Worm (Caenorhabditis elegans): ENCODE data around the gene srbc-16.

srbc-16 gene

ce11 chrV:2199594-2199993, 17.8 kb downstream of the srbc-16 start:
- no peak for TF ChIP-seq elt-2 (tag; optimal IDR thresholded peaks at IDR 0.05)
- no peak for TF ChIP-seq eor-1 (tag; optimal IDR thresholded peaks at IDR 0.05)
- no peak for TF ChIP-seq nhr-28 (tag; optimal IDR thresholded peaks at IDR 0.05)
- TF ChIP-seq ztf-11 (tag; optimal IDR thresholded peaks at IDR 0.05) = no peak
- TF ChIP-seq egl-5 (tag; optimal IDR thresholded peaks at IDR 0.05) = no peak
- no peak for TF ChIP-seq elt-3 (tag; optimal IDR thresholded peaks at IDR 0.05)
- TF ChIP-seq nhr-67 (tag; optimal IDR thresholded peaks at IDR 0.05) = no peak
- no peak for TF ChIP-seq R02D3.7 (tag; optimal IDR thresholded peaks at IDR 0.05)

ce11 chrV:2200402-2200801, 18.6 kb downstream of the srbc-16 start:
- TF ChIP-seq nhr-237 (tag; optimal IDR thresholded peaks at IDR 0.05) = no peak
- TF ChIP-seq lin-15B (tag; optimal IDR thresholded peaks at IDR 0.05) = no peak
- no peak for TF ChIP-seq jun-1 (tag; optimal IDR thresholded peaks at IDR 0.05)
- TF ChIP-seq pqm-1 (tag; optimal IDR thresholded peaks at IDR 0.05) = no peak
- no peak for TF ChIP-seq mml-1 (tag; optimal IDR thresholded peaks at IDR 0.05)
- no peak for TF ChIP-seq ZK546.5 (tag; optimal IDR thresholded peaks at IDR 0.05)
- no peak for TF ChIP-seq nhr-43 (tag; optimal IDR thresholded peaks at IDR 0.05; ENCODE audit: poor library complexity, severe bottlenecking)
- no peak for TF ChIP-seq unc-62 (GFP tag; optimal IDR thresholded peaks at IDR 0.05)
- TF ChIP-seq lsy-12 (tag; optimal IDR thresholded peaks at IDR 0.05) = no peak
- no peak for TF ChIP-seq daf-12 (tag; optimal IDR thresholded peaks at IDR 0.05)
- TF ChIP-seq nhr-67 (tag; optimal IDR thresholded peaks at IDR 0.05) = no peak
- no peak for TF ChIP-seq R02D3.7 (tag; optimal IDR thresholded peaks at IDR 0.05)
- no peak for TF ChIP-seq zag-1 (tag; optimal IDR thresholded peaks at IDR 0.05)
- no peak for TF ChIP-seq ceh-82 (tag; optimal IDR thresholded peaks at IDR 0.05)
- TF ChIP-seq lin-39 (tag; optimal IDR thresholded peaks at IDR 0.05) = no peak
- no peak for TF ChIP-seq pha-4 (tag; optimal IDR thresholded peaks at IDR 0.05)
- no peak for TF ChIP-seq egl-27 (tag; optimal IDR thresholded peaks at IDR 0.05)
- no peak for TF ChIP-seq tbx-2 (tag; optimal IDR thresholded peaks at IDR 0.05)
- no peak for TF ChIP-seq ceh-16 (tag; optimal IDR thresholded peaks at IDR 0.05)
- no peak for TF ChIP-seq ama-1 (optimal IDR thresholded peaks at IDR 0.05)

- TF ChIP-seq ceh-28 (tag; optimal IDR thresholded peaks at IDR 0.05) (no peak), elt-3 (tag; optimal IDR thresholded peaks at IDR 0.05) (no peak), ceh-82 (tag; optimal IDR thresholded peaks at IDR 0.05) (no peak), egl-27 (tag; optimal IDR thresholded peaks at IDR 0.05) (no peak), pha-4 (tag; optimal IDR thresholded peaks at IDR 0.05) (peak; percentile 61), elt-2 (tag; optimal IDR thresholded peaks at IDR 0.05) (peak; percentile 65), unc-39 (tag; optimal IDR thresholded peaks at IDR 0.05) (no peak), pqm-1 (tag; optimal IDR thresholded peaks at IDR 0.05) (peak; percentile 70), mml-1 (tag; optimal IDR thresholded peaks at IDR 0.05) (no peak), daf-12 (tag; optimal IDR thresholded peaks at IDR 0.05) (no peak), ceh-9 (tag; optimal IDR thresholded peaks at IDR 0.05) (no peak), ama-1 (optimal IDR thresholded peaks at IDR 0.05) (no peak), nhr-237 (tag; optimal IDR thresholded peaks at IDR 0.05) (no peak), skn-1 (tag; optimal IDR thresholded peaks at IDR 0.05) (no peak), nhr-12 (tag; optimal IDR thresholded peaks at IDR 0.05) (no peak), egl-5 (tag; optimal IDR thresholded peaks at IDR 0.05) (no peak), fos-1 (tag; optimal IDR thresholded peaks at IDR 0.05) (no peak), jun-1 (tag; optimal IDR thresholded peaks at IDR 0.05) (no peak), tbx-2 (tag; optimal IDR thresholded peaks at IDR 0.05) (no peak), R02D3.7 (tag; optimal IDR thresholded peaks at IDR 0.05) (no peak), nhr-11 (tag; optimal IDR thresholded peaks at IDR 0.05) (no peak)
Observed at ce11 chrV:2201240-2201639, 19.4 kb downstream of the srbc-16 start, which contains the start of gene cyp-32B1. cyp-32B1 (minus strand) TSS chrV:2201415.

- TF ChIP-seq zag-1 (tag; optimal IDR thresholded peaks at IDR 0.05) = no peak
- TF ChIP-seq nhr-12 (tag; optimal IDR thresholded peaks at IDR 0.05) = no peak
- no peak for TF ChIP-seq jun-1 (tag; optimal IDR thresholded peaks at IDR 0.05)
- no peak for TF ChIP-seq mml-1 (tag; optimal IDR thresholded peaks at IDR 0.05)
- no peak for TF ChIP-seq egl-27 (tag; optimal IDR thresholded peaks at IDR 0.05)
- TF ChIP-seq nhr-43 (tag; optimal IDR thresholded peaks at IDR 0.05; ENCODE audit: poor library complexity, severe bottlenecking) = no peak
- no peak for TF ChIP-seq nfya-1 (tag; optimal IDR thresholded peaks at IDR 0.05; ENCODE audit: insufficient read depth)
- TF ChIP-seq ztf-11 (tag; optimal IDR thresholded peaks at IDR 0.05) = no peak
- TF ChIP-seq pha-4 (tag; optimal IDR thresholded peaks at IDR 0.05) = no peak
- TF ChIP-seq ceh-16 (tag; optimal IDR thresholded peaks at IDR 0.05) = no peak
- TF ChIP-seq tbx-2 (tag; optimal IDR thresholded peaks at IDR 0.05) = no peak
- TF ChIP-seq ama-1 (optimal IDR thresholded peaks at IDR 0.05) = no peak
- TF ChIP-seq egl-5 (tag; optimal IDR thresholded peaks at IDR 0.05) = no peak
- no peak for TF ChIP-seq nhr-25 (tag; optimal IDR thresholded peaks at IDR 0.05)
- no peak for TF ChIP-seq ceh-82 (tag; optimal IDR thresholded peaks at IDR 0.05)
Observed at ce11 chrV:2204080-2204479, 22.2 kb downstream of the srbc-16 start, which contains the start of gene cyp-33C12. cyp-33C12 (minus strand) TSS chrV:2204400.

All from whole organism, L3 larva.